Worm (Caenorhabditis elegans) whole organism, L4/young adult: ENCODE measurements around the gene rpoa-1.

Experiments
- W03F9.2 ChIP-seq: fragments of 150-350 bp; optimal IDR thresholded peaks from 2 replicates; lab custom pipeline; 2014; ENCODE audit warnings: missing biosample characterization, missing genetic modification characterization
- dao-5 ChIP-seq: sonication (generic microtip); optimal IDR thresholded peaks from 2 replicates; lab custom pipeline; 2016; ENCODE audit warnings: missing genotype, missing genetic modification characterization, moderate library complexity, missing compliant biosample characterization

DNA sequence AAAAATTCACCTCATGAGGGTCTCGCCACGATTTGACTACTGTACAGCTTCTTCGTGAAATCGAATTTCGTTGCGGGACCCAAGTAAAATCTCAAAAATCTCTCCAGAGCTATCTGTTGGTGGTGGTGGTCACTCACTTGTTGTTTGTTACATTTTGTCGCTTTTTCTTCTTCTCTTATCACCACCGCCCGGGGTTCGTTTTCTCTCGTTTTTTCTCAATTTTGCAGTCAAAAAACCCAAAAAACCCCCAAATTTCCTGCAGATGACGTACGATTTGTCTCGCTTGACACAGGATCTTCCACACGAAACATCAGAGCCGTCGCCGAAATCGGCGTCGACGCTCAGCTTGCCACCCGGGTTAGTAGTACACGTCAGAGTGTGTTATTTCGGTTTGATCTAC, 41.5 kb upstream of the rpoa-1 start, which contains the start of gene R06B9.5:
- no peak for TF ChIP-seq dao-5 (tag; lab: Kevin White, UChicago)
- TF ChIP-seq W03F9.2 (tag; lab: Kevin White, UChicago), result no peak
